Worm (Caenorhabditis elegans) whole organism, late embryonic: ENCODE measurements around the gene orc-2.

Source experiments
- F13H6.1 ChIP-seq: sonication (generic microtip); optimal IDR thresholded peaks from 2 replicates; lab custom pipeline; 2016; ENCODE audit warnings: missing genetic modification characterization, missing compliant biosample characterization
- ama-1 ChIP-seq: fragments of 150-350 bp; optimal IDR thresholded peaks from 2 replicates; lab custom pipeline; 2014
- ceh-31 ChIP-seq: sonication (generic microtip); optimal IDR thresholded peaks from 2 replicates; lab custom pipeline; 2016; ENCODE audit warnings: missing genetic modification characterization, missing compliant biosample characterization
- ceh-34 ChIP-seq: sonication (generic microtip); optimal IDR thresholded peaks from 2 replicates; lab custom pipeline; 2016; ENCODE audit warnings: mild to moderate bottlenecking, missing genetic modification characterization, missing compliant biosample characterization
- hlh-6 ChIP-seq: sonication (generic microtip); optimal IDR thresholded peaks from 2 replicates; lab custom pipeline; 2016; ENCODE audit warnings: missing genotype, missing genetic modification characterization, missing compliant biosample characterization
- tbx-2 ChIP-seq: sonication (generic microtip); optimal IDR thresholded peaks from 2 replicates; lab custom pipeline; 2016; ENCODE audit warnings: missing genetic modification characterization, missing compliant biosample characterization

- TF ChIP-seq hlh-6 (tag; lab: Kevin White, UChicago) (no peak), ceh-31 (no peak), ceh-34 (tag; lab: Kevin White, UChicago) (no peak), ama-1 (no peak), tbx-2 (tag; lab: Kevin White, UChicago) (no peak), F13H6.1 (tag; lab: Kevin White, UChicago) (no peak)
These were observed 44.6 kb upstream of the orc-2 start, which contains the start of gene VM106R.1 for ce11 chrII:10829081-10829480.
